Worm (Caenorhabditis elegans): ENCODE results near the gene skp-1.

skp-1 gene

DNA sequence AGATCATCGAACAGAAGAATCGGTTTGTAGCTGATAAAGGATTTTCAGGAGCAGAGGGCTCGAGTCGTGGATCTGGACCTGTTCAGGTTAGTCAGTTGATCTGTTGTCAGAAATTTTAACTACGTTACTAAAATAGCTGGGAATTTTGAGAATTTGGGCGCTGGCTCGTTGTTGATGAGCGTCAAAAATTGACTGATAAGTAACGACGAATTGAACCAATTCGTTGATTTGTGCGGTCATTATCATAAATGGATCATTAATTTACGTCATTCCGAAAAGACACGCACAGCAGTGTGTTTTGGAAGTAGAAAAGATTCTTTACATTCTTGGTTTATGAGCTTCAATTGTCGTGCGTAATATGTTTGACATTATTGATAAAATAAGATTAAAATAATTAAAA, 2.5 kb downstream of the skp-1 start:
- TF ChIP-seq F16B12.6 (tag; optimal IDR thresholded peaks at IDR 0.05) (no peak), pqm-1 (tag; optimal IDR thresholded peaks at IDR 0.05) (peak; percentile 1)

DNA sequence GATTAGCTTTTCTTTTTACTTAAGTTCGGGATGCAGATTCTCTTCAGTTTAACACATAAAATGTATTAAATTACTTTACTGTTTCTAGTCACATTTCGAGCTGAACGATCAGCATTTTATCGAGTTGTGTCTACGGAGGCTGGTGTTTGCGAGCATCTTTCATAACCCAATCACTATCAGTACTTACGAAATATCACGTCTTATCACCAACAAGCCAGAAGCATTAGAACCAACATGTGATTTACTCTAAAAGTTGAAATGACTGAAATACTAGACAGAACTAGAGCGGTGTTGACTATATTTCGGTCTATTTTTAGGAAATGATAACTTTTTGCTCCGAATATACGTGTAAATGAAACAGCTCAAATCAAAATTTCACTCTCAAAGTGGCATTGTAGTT, 3.2 kb downstream of the skp-1 start:
- TF ChIP-seq nhr-85 (tag) = no peak
- no peak for TF ChIP-seq mef-2 (tag; optimal IDR thresholded peaks at IDR 0.05)
- no peak for TF ChIP-seq pax-3 (tag; optimal IDR thresholded peaks at IDR 0.05)
- TF ChIP-seq sup-37 (GFP tag; optimal IDR thresholded peaks at IDR 0.05) = no peak
- no peak for TF ChIP-seq efl-3 (GFP tag; optimal IDR thresholded peaks at IDR 0.05)
- no peak for TF ChIP-seq xbp-1 (tag; optimal IDR thresholded peaks at IDR 0.05)
- TF ChIP-seq skn-1 (tag; optimal IDR thresholded peaks at IDR 0.05) = no peak
- TF ChIP-seq elt-2 (tag; optimal IDR thresholded peaks at IDR 0.05) = peak; percentile 89
- no peak for TF ChIP-seq rnt-1 (tag; optimal IDR thresholded peaks at IDR 0.05)
- no peak for TF ChIP-seq egl-13 (tag; optimal IDR thresholded peaks at IDR 0.05)
- no peak for TF ChIP-seq jun-1 (tag; optimal IDR thresholded peaks at IDR 0.05)
- peak; percentile 8 for TF ChIP-seq nhr-90 (tag; optimal IDR thresholded peaks at IDR 0.05; ENCODE audit: poor library complexity)
- TF ChIP-seq nhr-71 (tag; optimal IDR thresholded peaks at IDR 0.05) = peak; percentile 19
- TF ChIP-seq fkh-8 (tag; optimal IDR thresholded peaks at IDR 0.05) = no peak
- TF ChIP-seq sox-4 (tag; optimal IDR thresholded peaks at IDR 0.05) = no peak
- TF ChIP-seq pqm-1 (tag; optimal IDR thresholded peaks at IDR 0.05) = peak; percentile 32
- TF ChIP-seq dsc-1 (tag; optimal IDR thresholded peaks at IDR 0.05) = no peak
- no peak for TF ChIP-seq lin-15B (tag; optimal IDR thresholded peaks at IDR 0.05)
- TF ChIP-seq unc-30 (tag; optimal IDR thresholded peaks at IDR 0.05) = no peak
- TF ChIP-seq aly-2 (tag; optimal IDR thresholded peaks at IDR 0.05) = no peak
- no peak for TF ChIP-seq nhr-237 (tag; optimal IDR thresholded peaks at IDR 0.05)
- TF ChIP-seq tbx-2 (tag; optimal IDR thresholded peaks at IDR 0.05) = no peak
- peak in 1 of 2 experiments; percentile 42 for TF ChIP-seq lin-35 (GFP tag; optimal IDR thresholded peaks at IDR 0.05)
- TF ChIP-seq ceh-82 (tag; optimal IDR thresholded peaks at IDR 0.05) = no peak
- no peak for TF ChIP-seq nhr-12 (tag; optimal IDR thresholded peaks at IDR 0.05)
- TF ChIP-seq ztf-11 (tag; optimal IDR thresholded peaks at IDR 0.05) = no peak
- TF ChIP-seq nhr-20 (tag; optimal IDR thresholded peaks at IDR 0.05) = peak; percentile 49

DNA sequence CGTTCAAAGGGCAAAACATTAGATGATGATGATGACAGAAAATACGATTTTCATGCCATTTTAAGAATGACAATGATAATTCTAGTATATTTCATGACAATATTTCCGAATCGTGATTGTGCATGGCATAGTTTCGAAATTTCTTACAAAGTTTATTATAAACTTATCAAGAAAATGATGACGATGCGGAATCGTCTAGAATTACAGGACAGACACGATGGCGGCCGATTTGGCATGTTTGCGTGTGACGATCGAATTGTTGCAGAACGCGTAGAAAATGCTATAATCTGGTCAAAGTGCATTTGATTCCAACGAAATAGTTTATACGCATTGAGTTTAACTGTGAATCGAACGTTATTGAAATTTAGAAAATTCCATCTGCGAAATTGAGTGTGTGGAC, 4.0 kb downstream of the skp-1 start:
- no peak for TF ChIP-seq efl-1 (optimal IDR thresholded peaks at IDR 0.05)
- peak in 1 of 2 experiments; percentile 19 for TF ChIP-seq efl-1 (GFP tag; optimal IDR thresholded peaks at IDR 0.05 in 1 of 2)
- no peak for TF ChIP-seq C04F5.9 (tag; optimal IDR thresholded peaks at IDR 0.05)
- TF ChIP-seq fkh-4 (tag; optimal IDR thresholded peaks at IDR 0.05; ENCODE audit: borderline replicate concordance) = no peak
- peak; percentile 27 for TF ChIP-seq nhr-20 (tag; optimal IDR thresholded peaks at IDR 0.05)
- no peak for TF ChIP-seq isw-1 (GFP tag; IDR thresholded peaks at IDR 0.05)
- no peak for TF ChIP-seq ets-5 (GFP tag; IDR thresholded peaks at IDR 0.05)
- no peak for TF ChIP-seq swsn-7 (tag; optimal IDR thresholded peaks at IDR 0.05)
- no peak for TF ChIP-seq jun-1 (tag; optimal IDR thresholded peaks at IDR 0.05)
- no peak for TF ChIP-seq C16A3.4 (tag; optimal IDR thresholded peaks at IDR 0.05)
- no peak for TF ChIP-seq irx-1 (tag; optimal IDR thresholded peaks at IDR 0.05)
- no peak for TF ChIP-seq xbp-1 (tag; optimal IDR thresholded peaks at IDR 0.05)
- no peak for TF ChIP-seq nhr-28 (tag; optimal IDR thresholded peaks at IDR 0.05)
- TF ChIP-seq blmp-1 (tag; optimal IDR thresholded peaks at IDR 0.05) = no peak
- peak; percentile 75 for TF ChIP-seq elt-2 (tag; optimal IDR thresholded peaks at IDR 0.05)
- no peak for TF ChIP-seq ama-1 (optimal IDR thresholded peaks at IDR 0.05)
- no peak for TF ChIP-seq nhr-77 (tag; optimal IDR thresholded peaks at IDR 0.05)

DNA sequence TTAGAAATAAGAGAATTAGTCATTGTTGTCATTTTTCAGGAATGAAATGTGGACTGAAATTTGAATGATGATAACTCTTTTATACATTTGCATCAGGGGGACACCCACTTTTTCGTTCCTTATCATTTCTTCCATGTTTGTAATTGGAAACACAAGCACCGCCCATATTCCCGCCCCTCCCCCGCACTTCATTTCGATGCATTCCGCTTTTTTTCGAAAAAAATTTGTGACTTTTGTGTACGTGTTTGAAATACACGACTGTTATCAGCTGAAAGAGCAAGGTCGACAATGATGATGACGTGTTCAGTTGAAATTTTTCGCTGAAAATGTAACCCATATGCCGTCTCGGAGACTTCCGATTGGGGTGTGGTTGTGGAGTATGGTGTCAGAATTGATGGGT, 5.4 kb downstream of the skp-1 start, which contains the start of gene zip-10:
zip-10 (minus strand) TSS at position 43 of the 400 bp plus-strand sequence.
- TF ChIP-seq pqm-1 (tag; optimal IDR thresholded peaks at IDR 0.05) (peak; percentile 57), mdl-1 (tag; optimal IDR thresholded peaks at IDR 0.05) (no peak), efl-1 (optimal IDR thresholded peaks at IDR 0.05) (no peak), efl-1 (GFP tag; optimal IDR thresholded peaks at IDR 0.05 in 1 of 2) (peak in 1 of 2 experiments; percentile 78), elt-2 (tag; optimal IDR thresholded peaks at IDR 0.05) (peak; percentile 95), lin-14 (GFP tag; optimal IDR thresholded peaks at IDR 0.05) (peak; percentile 8), rnt-1 (tag; optimal IDR thresholded peaks at IDR 0.05) (no peak), nhr-19 (GFP tag; conservative IDR thresholded peaks at IDR 0.05) (no peak), nhr-20 (tag; optimal IDR thresholded peaks at IDR 0.05) (peak; percentile 16), nhr-47 (tag; optimal IDR thresholded peaks at IDR 0.05) (no peak), aly-2 (tag; optimal IDR thresholded peaks at IDR 0.05) (no peak), jun-1 (tag; optimal IDR thresholded peaks at IDR 0.05) (peak; percentile 6), tbx-2 (tag; optimal IDR thresholded peaks at IDR 0.05) (no peak)
